Worm (Caenorhabditis elegans): ENCODE data around the gene nas-12.

Gene nas-12

DNA sequence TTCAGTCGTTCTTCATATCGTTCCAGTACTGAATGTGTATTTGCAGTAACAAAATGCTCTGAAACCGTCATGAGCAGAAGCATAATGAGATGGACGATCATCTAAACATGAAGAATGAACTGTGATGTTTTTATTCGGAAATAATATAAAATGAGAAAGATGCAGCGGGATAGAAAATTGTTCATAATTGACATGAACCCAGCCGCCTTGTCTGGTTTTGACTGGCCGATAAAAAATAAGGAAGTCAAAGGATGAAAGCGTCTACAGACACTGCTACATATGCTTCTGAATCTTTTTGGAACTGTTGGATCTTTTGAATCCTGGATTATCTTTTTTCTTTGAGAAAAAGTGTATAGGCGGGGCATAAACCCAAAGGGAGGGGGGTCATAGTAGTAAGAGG lies 35.7 kb downstream of the nas-12 start, which contains the start of gene F01G10.9:
Gene F01G10.9 (minus strand): TSS at position 101 of the 400 bp plus-strand sequence.
- TF ChIP-seq ceh-28 (tag; optimal IDR thresholded peaks at IDR 0.05) (no peak), nhr-25 (tag; optimal IDR thresholded peaks at IDR 0.05) (no peak), elt-1 (tag; optimal IDR thresholded peaks at IDR 0.05) (no peak), fkh-10 (GFP tag; optimal IDR thresholded peaks at IDR 0.05) (no peak), sea-2 (GFP tag; optimal IDR thresholded peaks at IDR 0.05) (no peak), nfya-1 (tag; optimal IDR thresholded peaks at IDR 0.05; ENCODE audit: insufficient read depth) (no peak)

DNA sequence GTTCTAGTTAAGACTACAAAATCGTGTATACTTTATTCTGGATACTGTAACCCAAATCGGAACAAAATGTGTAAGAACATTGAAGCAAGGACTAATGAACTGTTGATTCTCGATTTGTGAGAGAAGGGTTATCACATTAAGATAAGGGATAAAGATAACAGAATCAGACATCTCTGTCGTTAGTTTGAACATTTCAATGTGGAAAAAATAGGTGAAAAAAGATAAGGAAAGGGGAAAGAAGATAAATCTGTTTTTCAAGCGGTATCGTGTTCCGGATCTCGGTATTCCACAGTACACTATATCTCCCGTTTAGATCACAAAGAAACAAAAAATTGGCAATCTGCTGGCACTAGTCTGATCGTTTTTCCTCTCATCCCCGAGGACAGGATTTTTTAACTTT lies 37.2 kb downstream of the nas-12 start:
- TF ChIP-seq mml-1 (tag; optimal IDR thresholded peaks at IDR 0.05) (no peak), nfya-1 (tag; optimal IDR thresholded peaks at IDR 0.05; ENCODE audit: insufficient read depth) (no peak), jun-1 (tag; optimal IDR thresholded peaks at IDR 0.05) (no peak), pqm-1 (tag; optimal IDR thresholded peaks at IDR 0.05) (no peak), elt-1 (tag; optimal IDR thresholded peaks at IDR 0.05) (peak; percentile 92), nhr-43 (tag; optimal IDR thresholded peaks at IDR 0.05; ENCODE audit: poor library complexity, severe bottlenecking) (peak; percentile 17), nhr-12 (tag; optimal IDR thresholded peaks at IDR 0.05) (no peak), nhr-23 (tag; optimal IDR thresholded peaks at IDR 0.05) (peak; percentile 88), nhr-11 (tag; optimal IDR thresholded peaks at IDR 0.05) (no peak), ama-1 (optimal IDR thresholded peaks at IDR 0.05) (no peak), lsy-12 (tag; optimal IDR thresholded peaks at IDR 0.05) (no peak), fkh-10 (GFP tag; optimal IDR thresholded peaks at IDR 0.05) (no peak), snpc-4 (tag; optimal IDR thresholded peaks at IDR 0.05) (no peak), ztf-11 (tag; optimal IDR thresholded peaks at IDR 0.05) (no peak), nhr-76 (tag; optimal IDR thresholded peaks at IDR 0.05) (no peak), elt-3 (tag; optimal IDR thresholded peaks at IDR 0.05) (peak in 2 of 3 experiments; percentile 79 to 95), lin-15B (tag; optimal IDR thresholded peaks at IDR 0.05) (no peak), R02D3.7 (tag; optimal IDR thresholded peaks at IDR 0.05) (no peak), ZK546.5 (tag; optimal IDR thresholded peaks at IDR 0.05) (no peak), egl-5 (tag; optimal IDR thresholded peaks at IDR 0.05) (no peak), ceh-28 (tag; optimal IDR thresholded peaks at IDR 0.05) (no peak), ceh-16 (tag; optimal IDR thresholded peaks at IDR 0.05) (no peak), daf-12 (tag; optimal IDR thresholded peaks at IDR 0.05) (no peak), ceh-82 (tag; optimal IDR thresholded peaks at IDR 0.05) (no peak), egl-27 (tag; optimal IDR thresholded peaks at IDR 0.05) (no peak), nhr-28 (tag; optimal IDR thresholded peaks at IDR 0.05) (no peak), pha-4 (tag; optimal IDR thresholded peaks at IDR 0.05) (no peak), lin-39 (tag; optimal IDR thresholded peaks at IDR 0.05) (no peak), nhr-25 (tag; optimal IDR thresholded peaks at IDR 0.05) (no peak)

DNA sequence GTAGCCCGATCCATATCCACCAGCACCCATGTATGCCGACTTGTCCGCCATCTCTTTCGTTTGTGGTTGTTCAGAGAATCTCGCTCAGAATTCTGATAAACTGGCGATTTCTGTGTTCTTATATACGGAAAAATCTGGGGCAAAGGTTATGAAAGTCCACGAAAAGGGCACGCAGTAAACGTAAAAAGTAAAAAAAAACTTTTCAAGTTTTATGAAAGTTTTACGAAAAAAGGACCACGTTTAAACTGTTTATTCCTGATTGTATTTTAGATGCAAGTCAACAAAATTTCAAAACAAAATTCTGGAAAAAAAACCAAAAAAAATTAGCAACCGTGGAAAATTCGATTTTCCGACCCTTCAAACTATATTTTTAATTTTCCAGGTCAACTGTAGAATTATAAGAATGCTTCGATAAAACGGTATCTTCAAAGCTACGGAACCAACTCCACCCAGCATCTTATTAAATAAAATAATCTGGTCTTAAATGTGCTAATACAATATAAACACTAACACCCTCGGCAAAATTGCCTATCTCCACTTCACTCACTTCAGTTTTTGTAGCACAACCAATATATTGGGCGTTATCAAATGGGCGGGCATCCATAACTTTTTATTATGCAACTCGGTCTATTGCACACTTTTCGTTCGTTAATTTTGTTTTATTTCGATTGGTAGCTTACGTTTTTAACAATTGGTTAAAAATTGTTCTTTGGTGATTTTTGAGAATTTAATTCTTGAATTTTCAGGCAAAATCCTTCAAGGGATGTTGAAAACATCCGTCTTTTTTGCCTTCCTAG lies 45.5 kb downstream of the nas-12 start, which contains the start of the genes nspd-7 and Y43C5A.2:
Gene nspd-7 (minus strand): TSS at position 51 of the 797 bp plus-strand sequence.
Gene Y43C5A.2 (plus strand): TSS at position 747 of the 797 bp plus-strand sequence.
- TF ChIP-seq nhr-28 (tag; optimal IDR thresholded peaks at IDR 0.05): no peak
- TF ChIP-seq pha-4 (tag; optimal IDR thresholded peaks at IDR 0.05): peak; percentile 22
- no peak for TF ChIP-seq nhr-67 (tag; optimal IDR thresholded peaks at IDR 0.05)
- TF ChIP-seq elt-2 (tag; optimal IDR thresholded peaks at IDR 0.05): peak; percentile 69
- TF ChIP-seq ama-1 (optimal IDR thresholded peaks at IDR 0.05): no peak
- no peak for TF ChIP-seq nfya-1 (tag; optimal IDR thresholded peaks at IDR 0.05; ENCODE audit: insufficient read depth)
- no peak for TF ChIP-seq zag-1 (tag; optimal IDR thresholded peaks at IDR 0.05)
- peak; percentile 34 for TF ChIP-seq pqm-1 (tag; optimal IDR thresholded peaks at IDR 0.05)
- no peak for TF ChIP-seq ceh-16 (tag; optimal IDR thresholded peaks at IDR 0.05)
- no peak for TF ChIP-seq lsy-12 (tag; optimal IDR thresholded peaks at IDR 0.05)

DNA sequence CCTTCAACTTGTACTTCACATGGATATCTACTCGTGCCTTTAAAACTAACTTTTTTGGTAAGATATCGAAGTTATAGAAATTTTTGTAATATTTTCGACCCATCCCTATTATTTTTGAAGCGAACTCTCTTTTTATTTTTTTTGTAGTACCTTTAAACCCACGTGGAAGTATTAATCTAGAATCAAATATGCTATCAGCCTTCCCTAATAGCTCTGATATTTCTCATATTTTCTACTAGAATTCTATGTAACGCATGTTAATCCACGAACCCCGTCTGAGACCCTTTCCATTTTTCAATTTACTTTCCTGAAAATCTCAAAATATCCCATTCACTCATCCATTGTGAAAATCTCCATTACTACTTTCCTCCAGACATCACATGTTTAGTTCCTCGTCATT lies 49.5 kb downstream of the nas-12 start:
- TF ChIP-seq egl-27 (tag; optimal IDR thresholded peaks at IDR 0.05): no peak
- TF ChIP-seq nhr-12 (tag; optimal IDR thresholded peaks at IDR 0.05): no peak
- no peak for TF ChIP-seq daf-12 (tag; optimal IDR thresholded peaks at IDR 0.05)
- no peak for TF ChIP-seq elt-2 (tag; optimal IDR thresholded peaks at IDR 0.05)
- TF ChIP-seq egl-5 (tag; optimal IDR thresholded peaks at IDR 0.05): no peak
- TF ChIP-seq lsy-12 (tag; optimal IDR thresholded peaks at IDR 0.05): no peak
- TF ChIP-seq nfya-1 (tag; optimal IDR thresholded peaks at IDR 0.05; ENCODE audit: insufficient read depth): no peak
- no peak for TF ChIP-seq ceh-82 (tag; optimal IDR thresholded peaks at IDR 0.05)
- TF ChIP-seq fkh-2 (tag; optimal IDR thresholded peaks at IDR 0.05): no peak
- no peak for TF ChIP-seq eor-1 (tag; optimal IDR thresholded peaks at IDR 0.05)
- no peak for TF ChIP-seq tbx-2 (tag; optimal IDR thresholded peaks at IDR 0.05)
